Fruit fly (Drosophila melanogaster) whole organism, embryonic: ENCODE measurements around the gene alpha-Est1.
A peak's percentile ranks its signal among the peaks of the same experiment; 100 is the strongest.

ENCODE experiments used
- ATbp ChIP-seq: fragments of 200-800 bp; sonication (Bioruptor generic); optimal IDR thresholded peaks from 2 replicates; lab custom pipeline; 2017; ENCODE audit warnings: missing biosample characterization, mild to moderate bottlenecking, missing genetic modification characterization, missing genetic modification reagents
- CG10267 ChIP-seq: fragments of 200-800 bp; sonication (Bioruptor generic); optimal IDR thresholded peaks from 2 replicates; lab custom pipeline; 2018; ENCODE audit warnings: missing biosample characterization, mild to moderate bottlenecking, missing genetic modification characterization, moderate library complexity
- CG11560 ChIP-seq: fragments of 200-800 bp; sonication (Bioruptor generic); IDR thresholded peaks from 3 replicates; pipeline ENCODE4 v1.3.6; 2022; ENCODE audit warnings: missing biosample characterization, missing genetic modification characterization
- CG12769 ChIP-seq: fragments of 200-800 bp; sonication (Bioruptor generic); optimal IDR thresholded peaks from 2 replicates; lab custom pipeline; 2019; ENCODE audit warnings: missing biosample characterization, mild to moderate bottlenecking, missing genetic modification characterization, moderate library complexity
- CG13123 ChIP-seq: fragments of 200-800 bp; sonication (Bioruptor generic); optimal IDR thresholded peaks from 2 replicates; lab custom pipeline; 2016; ENCODE audit warnings: missing biosample characterization, missing genetic modification characterization
- CG13287 ChIP-seq: fragments of 200-800 bp; sonication (Bioruptor generic); IDR thresholded peaks from 2 replicates; pipeline ENCODE4 v1.3.6; 2022; ENCODE audit warnings: missing biosample characterization, missing genetic modification characterization; ENCODE audit not compliant: partially characterized antibody
- CG14014 ChIP-seq: fragments of 200-800 bp; sonication (Bioruptor generic); IDR thresholded peaks from 2 replicates; pipeline ENCODE4 v1.3.6; 2022; ENCODE audit warnings: missing biosample characterization, missing genetic modification characterization
- CG14667 ChIP-seq: fragments of 200-800 bp; sonication (Bioruptor generic); IDR thresholded peaks from 2 replicates; pipeline ENCODE4 v1.3.6; 2022; ENCODE audit warnings: missing biosample characterization, missing genetic modification characterization
- CG16815 ChIP-seq: fragments of 200-800 bp; sonication (Bioruptor generic); optimal IDR thresholded peaks from 3 replicates; lab custom pipeline; 2017; ENCODE audit warnings: missing biosample characterization, mild to moderate bottlenecking, missing genetic modification characterization
- CG17612 ChIP-seq: fragments of 200-800 bp; sonication (Bioruptor generic); IDR thresholded peaks from 2 replicates; pipeline ENCODE4 v1.3.6; 2022; ENCODE audit warnings: missing biosample characterization, missing genetic modification characterization
- CG3407 ChIP-seq: fragments of 200-800 bp; sonication (Bioruptor generic); optimal IDR thresholded peaks from 2 replicates; lab custom pipeline; 2018; ENCODE audit warnings: missing biosample characterization, mild to moderate bottlenecking, missing genetic modification characterization
- CG4730 ChIP-seq: fragments of 200-800 bp; sonication (Bioruptor generic); IDR thresholded peaks from 2 replicates; pipeline ENCODE4 v1.3.6; 2022; ENCODE audit warnings: missing biosample characterization, missing genetic modification characterization
- CG6854 ChIP-seq: fragments of 200-800 bp; sonication (Bioruptor generic); optimal IDR thresholded peaks from 3 replicates; lab custom pipeline; 2017; ENCODE audit warnings: missing biosample characterization, mild to moderate bottlenecking, missing genetic modification characterization
- CG7271 ChIP-seq: fragments of 200-800 bp; sonication (Bioruptor generic); optimal IDR thresholded peaks from 2 replicates; lab custom pipeline; 2018; ENCODE audit warnings: missing biosample characterization, mild to moderate bottlenecking, missing genetic modification characterization, moderate library complexity
- CG8089 ChIP-seq: fragments of 200-800 bp; sonication (Bioruptor generic); optimal IDR thresholded peaks from 3 replicates; lab custom pipeline; 2016; ENCODE audit warnings: missing biosample characterization, missing genetic modification characterization
- CG8478 ChIP-seq: fragments of >200 bp; optimal IDR thresholded peaks from 2 replicates; lab custom pipeline; 2018
- CG8944 ChIP-seq: fragments of 200-800 bp; sonication (Bioruptor generic); optimal IDR thresholded peaks from 3 replicates; lab custom pipeline; 2016; ENCODE audit warnings: missing biosample characterization, missing genetic modification characterization
- D ChIP-seq, 2 experiments: fragments of 200-800 bp in 1 of 2; fragments of >200 bp in 1 of 2; sonication (Bioruptor generic) in 1 of 2; optimal IDR thresholded peaks; 2 replicates in 1 of 2; 3 replicates in 1 of 2; lab custom pipeline; 2017; ENCODE audit warnings: mild to moderate bottlenecking in 1 of 2, missing biosample characterization in 1 of 2, missing genetic modification characterization in 1 of 2, missing genetic modification reagents in 1 of 2
- D19B ChIP-seq: fragments of 200-800 bp; sonication (Bioruptor generic); optimal IDR thresholded peaks from 2 replicates; lab custom pipeline; 2017; ENCODE audit warnings: missing biosample characterization, mild to moderate bottlenecking, missing genetic modification characterization
- E2f1 ChIP-seq: fragments of 200-800 bp; sonication (Bioruptor generic); IDR thresholded peaks from 2 replicates; pipeline ENCODE4 v1.3.6; 2022; ENCODE audit warnings: missing biosample characterization, missing genetic modification characterization
- Eip74EF ChIP-seq, 2 experiments: fragments of 200-800 bp in 1 of 2; fragments of >200 bp in 1 of 2; sonication (Bioruptor generic) in 1 of 2; optimal IDR thresholded peaks; 2 replicates each; lab custom pipeline; 2017 to 2019; ENCODE audit warnings: missing biosample characterization in 2 of 2, missing genetic modification characterization in 2 of 2, mild to moderate bottlenecking in 1 of 2, moderate library complexity in 1 of 2
- HLH4C ChIP-seq: fragments of 200-800 bp; sonication (Bioruptor generic); IDR thresholded peaks from 3 replicates; pipeline ENCODE4 v1.3.6; 2022; ENCODE audit warnings: missing biosample characterization, missing genetic modification characterization; ENCODE audit not compliant: partially characterized antibody
- HmgZ ChIP-seq: fragments of 200-800 bp; sonication (Bioruptor generic); optimal IDR thresholded peaks from 2 replicates; lab custom pipeline; 2018; ENCODE audit warnings: missing biosample characterization, mild to moderate bottlenecking, missing genetic modification characterization
- Hmr ChIP-seq: fragments of 200-800 bp; sonication (Bioruptor generic); optimal IDR thresholded peaks from 3 replicates; lab custom pipeline; 2017; ENCODE audit warnings: mild to moderate bottlenecking, missing biosample characterization, missing genetic modification reagents, missing genetic modification characterization
- Hr78 ChIP-seq, 2 experiments: fragments of 200-800 bp in 1 of 2; fragments of >200 bp in 1 of 2; sonication (Bioruptor generic) in 1 of 2; optimal IDR thresholded peaks; 2 replicates each; lab custom pipeline; 2017 to 2019; ENCODE audit warnings: missing biosample characterization in 2 of 2, missing genetic modification characterization in 2 of 2, mild to moderate bottlenecking in 1 of 2, moderate library complexity in 1 of 2
- Med ChIP-seq: fragments of 200-800 bp; sonication (Bioruptor generic); peaks from one replicate; lab custom pipeline; 2016; ENCODE audit warnings: missing biosample characterization, missing genetic modification characterization, mild to moderate bottlenecking, inconsistent platforms, moderate library complexity
- Nf-YC ChIP-seq: fragments of 200-800 bp; optimal IDR thresholded peaks from 3 replicates; lab custom pipeline; 2019; ENCODE audit warnings: missing biosample characterization, mild to moderate bottlenecking, missing genetic modification characterization, moderate library complexity
- Opbp ChIP-seq: fragments of 200-800 bp; sonication (Bioruptor generic); IDR thresholded peaks from 3 replicates; pipeline ENCODE4 v1.3.6; 2022; ENCODE audit warnings: missing biosample characterization, missing genetic modification characterization; ENCODE audit not compliant: partially characterized antibody
- Pdp1 ChIP-seq, 2 experiments: fragments of 200-800 bp; sonication (Bioruptor generic); optimal IDR thresholded peaks; 3 replicates each; lab custom pipeline; 2016; ENCODE audit warnings: missing biosample characterization in 2 of 2, missing genetic modification characterization in 2 of 2, mild to moderate bottlenecking in 1 of 2, moderate library complexity in 1 of 2
- Sox100B ChIP-seq: fragments of 200-800 bp; sonication (Bioruptor generic); optimal IDR thresholded peaks from 3 replicates; lab custom pipeline; 2018; ENCODE audit warnings: missing biosample characterization, mild to moderate bottlenecking, missing genetic modification characterization
- Sry-δ ChIP-seq: fragments of 200-800 bp; sonication (Bioruptor generic); optimal IDR thresholded peaks from 2 replicates; lab custom pipeline; 2016; ENCODE audit warnings: missing biosample characterization, missing genetic modification characterization
- Ssrp ChIP-seq: fragments of 200-800 bp; sonication (Bioruptor generic); optimal IDR thresholded peaks from 2 replicates; lab custom pipeline; 2018; ENCODE audit warnings: missing biosample characterization, mild to moderate bottlenecking, missing genetic modification characterization, moderate library complexity
- ash1 ChIP-seq: fragments of 200-800 bp; sonication (Bioruptor generic); optimal IDR thresholded peaks from 2 replicates; lab custom pipeline; 2018; ENCODE audit warnings: missing biosample characterization, mild to moderate bottlenecking, missing genetic modification characterization
- ato ChIP-seq: fragments of 200-800 bp; sonication (Bioruptor generic); IDR thresholded peaks from 2 replicates; pipeline ENCODE4 v1.3.6; 2022; ENCODE audit warnings: missing biosample characterization, missing genetic modification characterization; ENCODE audit not compliant: partially characterized antibody
- br ChIP-seq: fragments of >200 bp; optimal IDR thresholded peaks from 2 replicates; lab custom pipeline; 2017
- dati ChIP-seq: fragments of 200-800 bp; sonication (Bioruptor generic); IDR thresholded peaks from 2 replicates; pipeline ENCODE4 v1.3.6; 2022; ENCODE audit warnings: missing biosample characterization, missing genetic modification characterization
- dysf ChIP-seq: fragments of 200-800 bp; sonication (Bioruptor generic); IDR thresholded peaks from 3 replicates; pipeline ENCODE4 v1.3.6; 2022; ENCODE audit warnings: missing biosample characterization, missing genetic modification characterization
- ewg ChIP-seq: fragments of 200-800 bp; sonication (Bioruptor generic); optimal IDR thresholded peaks from 3 replicates; lab custom pipeline; 2017; ENCODE audit warnings: mild to moderate bottlenecking, missing biosample characterization, missing genetic modification reagents, missing genetic modification characterization
- ind ChIP-seq: fragments of 200-800 bp; sonication (Bioruptor generic); optimal IDR thresholded peaks from 3 replicates; lab custom pipeline; 2016; ENCODE audit warnings: missing biosample characterization, missing genetic modification characterization
- inv ChIP-seq: fragments of 200-800 bp; sonication (Bioruptor generic); IDR thresholded peaks from 2 replicates; pipeline ENCODE4 v1.3.6; 2022; ENCODE audit warnings: missing biosample characterization, missing genetic modification characterization; ENCODE audit not compliant: partially characterized antibody
- jing ChIP-seq: fragments of 200-800 bp; sonication (Bioruptor generic); optimal IDR thresholded peaks from 2 replicates; lab custom pipeline; 2018; ENCODE audit warnings: missing biosample characterization, mild to moderate bottlenecking, missing genetic modification characterization
- kay ChIP-seq: fragments of 200-800 bp; sonication (Bioruptor generic); optimal IDR thresholded peaks from 2 replicates; lab custom pipeline; 2016; ENCODE audit warnings: missing biosample characterization, missing genetic modification characterization
- maf-S ChIP-seq: fragments of 200-800 bp; sonication (Bioruptor generic); optimal IDR thresholded peaks from 2 replicates; lab custom pipeline; 2016; ENCODE audit warnings: missing biosample characterization, missing genetic modification characterization
- nerfin-2 ChIP-seq: fragments of 200-800 bp; sonication (Bioruptor generic); IDR thresholded peaks from 2 replicates; pipeline ENCODE4 v1.3.6; 2022; ENCODE audit warnings: missing biosample characterization, missing genetic modification characterization; ENCODE audit not compliant: partially characterized antibody
- sc ChIP-seq, 3 experiments: fragments of >200 bp in 2 of 3; fragments of 200-800 bp in 1 of 3; sonication (Bioruptor generic) in 1 of 3; optimal IDR thresholded peaks; 2 replicates in 2 of 3; 3 replicates in 1 of 3; lab custom pipeline; 2017; ENCODE audit warnings: mild to moderate bottlenecking in 1 of 3, missing biosample characterization in 1 of 3, missing genetic modification characterization in 1 of 3, missing genetic modification reagents in 1 of 3
- sens ChIP-seq: fragments of 200-800 bp; sonication (Bioruptor generic); peaks from one replicate; lab custom pipeline; 2016; ENCODE audit warnings: missing biosample characterization, missing genetic modification characterization
- sens-2 ChIP-seq: fragments of 200-800 bp; sonication (Bioruptor generic); IDR thresholded peaks from 2 replicates; pipeline ENCODE4 v1.3.6; 2022; ENCODE audit warnings: missing biosample characterization, missing genetic modification characterization
- sug ChIP-seq: fragments of 200-800 bp; optimal IDR thresholded peaks from 2 replicates; lab custom pipeline; 2019; ENCODE audit warnings: missing biosample characterization, mild to moderate bottlenecking, missing genetic modification characterization, moderate library complexity

Gene alpha-Est1

dm6 chr3R:7508198-7508837 is 40.6 kb downstream of the alpha-Est1 start (continued):
- TF ChIP-seq Hr78 (GFP tag; optimal IDR thresholded peaks at IDR 0.05; lab: Kevin White, UChicago) (no peak), Sox100B (no peak), br (lab: Kevin White, UChicago) (no peak), HLH4C (GFP tag; lab: Robert Waterston, UW) (no peak), nerfin-2 (GFP tag; lab: Robert Waterston, UW) (no peak), CG14667 (GFP tag; lab: Robert Waterston, UW) (no peak), CG14014 (GFP tag; lab: Robert Waterston, UW) (no peak), E2f1 (no peak), kay (no peak), CG7271 (tag; lab: Kevin White, UChicago) (no peak), sens-2 (no peak), dati (GFP tag; lab: Robert Waterston, UW) (no peak), Med (GFP tag; lab: Kevin White, UChicago) (peak; percentile 56), CG12769 (peak; percentile 7), sug (tag; lab: Kevin White, UChicago) (no peak), Pdp1 (GFP tag; optimal IDR thresholded peaks at IDR 0.05; lab: Kevin White, UChicago) (peak in 1 of 2 experiments; percentile 74), maf-S (GFP tag; lab: Kevin White, UChicago) (no peak), D (optimal IDR thresholded peaks at IDR 0.05; lab: Kevin White, UChicago) (no peak), D (GFP tag; optimal IDR thresholded peaks at IDR 0.05; lab: Kevin White, UChicago) (no peak), CG13123 (no peak), CG11560 (tag; lab: Robert Waterston, UW) (no peak), ewg (GFP tag; lab: Kevin White, UChicago) (no peak), CG8089 (no peak), ash1 (no peak), CG8478 (lab: Kevin White, UChicago) (no peak), dysf (GFP tag; lab: Robert Waterston, UW) (no peak), sens (GFP tag; lab: Kevin White, UChicago) (peak; percentile 74), Nf-YC (tag; lab: Kevin White, UChicago) (no peak), CG3407 (GFP tag; lab: Kevin White, UChicago) (no peak), HmgZ (tag; lab: Kevin White, UChicago) (peak; percentile 48)

dm6 chr3R:7506314-7506988 is 42.5 kb downstream of the alpha-Est1 start:
- TF ChIP-seq ato (GFP tag; lab: Robert Waterston, UW) (no peak), D19B (GFP tag; lab: Kevin White, UChicago) (peak; percentile 78), Ssrp (tag; lab: Kevin White, UChicago) (no peak), Hmr (peak; percentile 95), CG16815 (GFP tag; lab: Kevin White, UChicago) (peak; percentile 58), CG4730 (GFP tag; lab: Robert Waterston, UW) (peak; percentile 62), jing (peak; percentile 42), CG17612 (GFP tag; lab: Robert Waterston, UW) (0 out of 2 replicates have a peak, but pooled peaks have one; percentile 45), ATbp (GFP tag; lab: Kevin White, UChicago) (no peak), CG10267 (tag; lab: Kevin White, UChicago) (peak; percentile 41), sc (optimal IDR thresholded peaks at IDR 0.05; lab: Kevin White, UChicago) (no peak), sc (GFP tag; optimal IDR thresholded peaks at IDR 0.05; lab: Kevin White, UChicago) (no peak), Opbp (GFP tag; lab: Robert Waterston, UW) (no peak), CG13287 (GFP tag; lab: Robert Waterston, UW) (no peak), CG8944 (GFP tag; lab: Kevin White, UChicago) (peak; percentile 77), Sry-δ (GFP tag; lab: Kevin White, UChicago) (peak; percentile 56), ind (peak; percentile 84), CG6854 (GFP tag; lab: Kevin White, UChicago) (peak; percentile 72), inv (GFP tag; lab: Robert Waterston, UW) (no peak), Eip74EF (GFP tag; optimal IDR thresholded peaks at IDR 0.05; lab: Kevin White, UChicago) (peak in 1 of 2 experiments; percentile 26)
